Worm (Caenorhabditis elegans) whole organism, dauer: ENCODE results near the gene nspc-16.
A peak's percentile ranks its signal among the peaks of the same experiment; 100 is the strongest.

Experiments
- unc-62 ChIP-seq: sonication (generic microtip); optimal IDR thresholded peaks from 2 replicates; lab custom pipeline; 2017; ENCODE audit warnings: missing biosample characterization, missing genetic modification reagents, missing genetic modification characterization

Gene nspc-16

DNA sequence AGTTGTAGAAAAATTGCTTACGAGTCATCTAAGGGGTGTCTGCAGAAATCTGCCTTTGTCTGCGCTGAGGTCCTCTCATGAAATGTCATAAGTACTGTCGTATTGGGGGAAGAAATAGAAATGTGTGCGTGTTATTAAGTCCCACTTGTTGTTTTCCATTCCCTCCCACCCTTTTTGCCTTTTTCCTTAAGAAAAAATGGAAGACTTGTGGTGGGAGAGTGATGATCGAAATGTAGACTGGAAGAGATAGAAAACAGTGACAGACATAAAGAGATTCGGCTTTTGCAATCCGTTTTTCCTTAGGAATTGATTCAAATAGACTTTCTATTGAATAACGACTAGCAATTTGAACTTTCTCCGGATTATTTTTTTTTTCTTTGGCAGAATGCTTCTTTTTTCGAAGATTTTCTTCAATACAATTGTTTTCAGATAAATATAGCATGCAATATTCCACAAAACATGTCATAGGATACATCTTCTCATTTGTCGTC is 26.4 kb downstream of the nspc-16 start, which contains the start of gene ram-5:
TSS of gene ram-5 (plus strand) at position 441 of the 491 bp plus-strand sequence.
- no peak for TF ChIP-seq unc-62 (GFP tag; lab: Kevin White, UChicago)

DNA sequence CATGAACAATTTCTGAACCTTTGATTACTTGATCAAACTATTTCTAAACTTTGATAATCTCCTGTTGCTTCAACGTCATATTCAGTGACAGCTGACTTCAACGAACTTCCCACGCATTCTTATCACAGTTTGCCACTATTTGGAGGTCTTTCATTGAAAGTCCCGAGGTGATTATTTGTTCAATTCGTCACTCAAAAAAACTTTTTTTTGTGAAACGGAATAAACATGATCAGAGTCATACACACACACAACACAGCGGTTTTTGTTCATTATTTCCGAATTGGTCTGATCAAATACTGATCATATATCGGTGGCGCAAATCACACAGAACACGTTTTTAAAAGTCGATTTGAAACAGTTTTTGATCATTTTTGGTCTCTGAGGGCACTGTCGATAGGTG is 33.0 kb downstream of the nspc-16 start:
- no peak for TF ChIP-seq unc-62 (GFP tag; lab: Kevin White, UChicago)

DNA sequence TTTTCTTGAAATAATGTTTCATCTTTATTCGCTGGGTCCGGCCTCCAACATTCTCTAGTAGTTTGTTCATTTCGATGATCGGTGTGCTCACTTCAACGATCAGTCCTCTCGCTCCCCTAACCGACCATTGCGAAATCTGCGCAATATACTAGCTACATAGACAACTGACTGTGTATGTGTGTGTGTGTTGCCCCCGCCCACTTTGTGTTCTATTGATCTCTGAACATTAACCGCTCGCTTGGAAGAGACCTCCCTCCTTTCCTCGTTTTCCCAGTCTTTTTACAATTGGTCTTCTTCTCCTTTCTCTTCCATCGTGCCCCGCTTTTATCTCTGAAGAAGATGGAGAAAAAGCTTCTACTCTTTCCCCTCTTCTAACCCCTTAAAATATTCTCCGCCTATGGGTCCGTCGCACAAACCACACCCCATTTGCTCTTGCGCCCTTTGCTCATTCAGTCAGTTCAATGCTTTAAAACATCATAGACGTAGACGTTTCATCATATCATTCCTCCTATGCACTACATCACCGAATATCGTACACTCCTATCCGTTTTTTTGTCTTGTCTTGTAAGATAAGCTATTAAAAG is 34.1 kb downstream of the nspc-16 start:
- TF ChIP-seq unc-62 (GFP tag; lab: Kevin White, UChicago): no peak

DNA sequence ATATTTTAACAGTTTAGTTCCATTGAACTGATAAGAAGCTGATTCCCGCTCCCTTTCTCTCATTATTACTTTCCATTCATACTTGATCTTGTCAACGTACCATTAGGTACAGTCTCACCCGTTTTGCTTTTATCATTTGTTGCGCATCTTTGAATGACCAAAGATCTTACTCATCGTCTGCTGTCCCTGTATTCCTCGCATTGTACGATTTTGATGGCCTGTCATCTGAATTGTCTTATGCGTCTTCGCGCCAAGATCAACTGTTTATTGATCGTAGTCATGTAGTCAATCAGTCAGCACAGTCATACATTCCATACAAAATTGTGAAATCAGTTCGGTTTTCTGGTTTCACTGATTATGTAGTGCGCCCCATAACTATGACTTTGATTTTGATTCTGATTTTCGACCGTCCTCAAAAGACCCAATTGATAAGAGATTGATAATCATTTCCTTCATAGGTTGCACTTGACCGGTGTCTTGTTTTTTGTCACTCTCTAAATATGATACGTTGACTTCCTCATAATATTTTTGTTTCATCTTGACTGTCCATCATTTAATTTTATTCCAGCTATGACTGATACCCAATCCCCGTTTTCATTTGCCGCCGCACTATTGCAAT is 34.7 kb downstream of the nspc-16 start, which contains the start of gene nhr-3:
TSS of gene nhr-3 (plus strand) at position 569 of the 619 bp plus-strand sequence.
- no peak for TF ChIP-seq unc-62 (GFP tag; lab: Kevin White, UChicago)

DNA sequence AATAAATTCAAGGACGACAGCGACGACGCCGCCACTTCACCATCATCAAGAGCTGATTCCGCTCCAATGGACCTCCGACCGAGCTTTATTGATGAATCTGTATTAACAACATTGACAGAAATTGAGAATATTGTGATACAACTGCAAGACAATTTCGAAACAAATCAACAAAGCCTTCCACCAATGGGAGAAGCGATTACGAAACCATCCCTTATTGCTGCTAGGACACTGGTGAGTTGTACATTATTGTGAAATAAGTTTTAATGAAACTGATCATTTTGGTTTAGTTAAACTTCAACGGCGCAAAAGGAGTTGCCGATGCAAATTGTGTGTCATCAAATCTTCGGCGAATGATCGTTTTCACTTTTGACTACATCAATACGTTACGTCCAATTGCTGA is 35.7 kb downstream of the nspc-16 start:
- TF ChIP-seq unc-62 (GFP tag; lab: Kevin White, UChicago): no peak

DNA sequence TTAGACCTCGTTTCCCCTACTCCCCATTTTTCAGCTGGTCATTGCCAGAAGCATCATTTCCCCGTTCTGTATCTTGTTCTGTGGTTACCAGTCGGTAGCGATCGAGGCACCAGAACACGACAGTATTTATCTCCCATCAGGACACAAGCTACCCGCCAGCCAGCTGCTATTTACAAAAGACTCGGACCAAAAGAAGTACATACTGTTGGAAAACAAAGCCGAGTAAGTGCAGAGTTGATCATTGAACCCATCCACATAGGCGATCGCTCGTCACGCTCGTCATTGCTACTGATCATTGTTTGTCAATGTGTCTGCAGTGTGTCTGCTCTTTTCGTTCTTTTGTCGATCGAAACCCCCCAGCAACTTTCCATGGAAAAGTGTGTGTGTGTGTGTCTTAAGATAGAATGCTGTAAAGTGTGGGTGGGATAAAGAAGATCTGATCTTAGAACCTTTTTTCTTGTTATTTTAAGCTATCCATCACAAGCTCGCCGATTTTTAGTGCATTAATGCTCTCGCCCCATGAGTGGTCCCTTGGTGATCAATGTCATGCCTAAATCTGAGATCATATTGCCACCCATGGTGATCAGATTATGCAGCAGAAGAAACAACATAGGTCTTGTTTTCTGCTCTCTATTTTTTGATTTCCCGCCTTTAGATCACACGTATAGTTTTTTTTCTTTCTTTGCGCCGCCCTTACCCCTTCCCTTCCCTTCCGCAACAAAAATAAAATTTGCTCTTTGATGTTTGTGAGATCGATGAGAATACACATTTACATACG is 36.3 kb downstream of the nspc-16 start:
- TF ChIP-seq unc-62 (GFP tag; lab: Kevin White, UChicago): no peak

DNA sequence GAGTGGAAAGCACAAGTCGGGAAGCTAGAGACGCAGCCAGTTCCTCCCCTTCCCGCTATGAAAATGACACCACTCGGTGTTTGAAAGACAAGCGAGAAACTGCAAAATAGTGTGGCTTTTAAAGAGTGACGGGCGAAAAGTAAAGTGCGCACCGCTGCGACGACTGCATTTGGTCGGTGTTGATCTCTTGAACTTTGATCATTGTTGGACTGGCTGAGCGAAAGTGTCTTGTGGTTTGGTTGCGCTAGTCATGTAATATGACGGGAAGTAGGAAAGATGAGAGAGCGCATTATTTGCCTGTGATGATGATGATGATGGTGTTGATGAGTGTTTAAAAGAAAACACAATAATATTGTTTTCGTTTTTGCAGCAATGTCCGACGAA is 36.9 kb downstream of the nspc-16 start:
- TF ChIP-seq unc-62 (GFP tag; lab: Kevin White, UChicago): peak; percentile 47

DNA sequence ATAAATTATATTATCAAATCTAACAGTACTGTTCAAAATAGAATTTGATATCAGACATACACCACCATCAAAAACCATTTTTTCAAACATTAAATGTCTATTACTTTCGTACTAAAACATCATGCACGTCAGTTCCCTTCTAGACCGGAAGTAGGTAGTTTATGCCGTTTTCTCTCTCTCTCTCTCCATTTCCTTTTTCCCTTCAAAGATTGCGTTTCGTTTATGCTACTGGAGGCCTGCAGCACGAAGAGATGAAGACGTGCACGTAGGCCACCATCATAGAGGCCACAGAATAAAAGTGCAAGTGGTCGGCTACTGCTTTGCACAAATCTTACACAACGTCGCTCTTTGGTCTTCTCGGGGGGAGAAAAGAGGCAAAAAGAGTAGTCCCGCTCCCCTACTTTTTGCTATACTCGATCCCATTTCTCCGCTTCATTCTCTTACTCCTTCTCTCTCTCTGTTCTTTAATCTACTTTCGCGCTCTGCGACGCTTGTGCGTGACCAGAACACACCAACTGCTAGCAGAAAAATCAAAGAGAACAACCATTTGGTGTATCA is 38.1 kb downstream of the nspc-16 start:
- no peak for TF ChIP-seq unc-62 (GFP tag; lab: Kevin White, UChicago)

DNA sequence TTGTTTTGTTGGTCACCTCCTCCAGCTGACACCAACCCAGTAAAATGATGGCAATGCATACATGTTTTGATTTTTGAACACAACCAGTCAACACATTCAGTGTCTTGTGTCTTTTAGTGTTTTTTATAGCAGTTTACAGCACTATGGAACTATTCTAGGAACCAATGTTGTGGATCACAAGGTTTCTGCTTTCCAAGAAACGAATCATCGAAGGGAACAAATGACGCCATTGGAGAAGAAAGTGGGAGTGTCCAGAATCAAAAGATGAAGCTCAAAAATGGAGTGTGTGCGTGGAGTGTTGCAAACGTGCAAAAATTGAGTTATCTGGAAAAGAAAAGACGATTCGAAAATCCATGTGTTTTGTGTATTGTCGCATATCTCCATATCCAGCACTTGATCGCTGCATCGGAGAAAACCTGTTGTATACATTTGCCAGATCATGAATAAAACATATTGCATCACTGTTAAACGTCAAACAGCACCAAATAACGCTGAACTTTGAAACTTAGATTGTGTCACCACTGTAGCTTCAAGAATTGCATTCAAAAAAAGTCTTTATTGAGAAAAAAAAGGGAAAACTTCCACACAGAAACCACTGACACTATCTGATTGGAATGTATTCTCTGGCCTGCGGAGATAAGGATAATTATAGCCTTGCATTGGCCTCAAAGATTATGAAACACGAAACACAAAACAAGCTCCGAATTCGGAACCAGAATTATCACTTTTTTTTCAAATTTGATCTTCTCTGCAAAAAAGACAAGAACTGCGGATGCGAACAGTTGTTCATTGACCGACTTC is 39.1 kb downstream of the nspc-16 start:
- TF ChIP-seq unc-62 (GFP tag; lab: Kevin White, UChicago): no peak

DNA sequence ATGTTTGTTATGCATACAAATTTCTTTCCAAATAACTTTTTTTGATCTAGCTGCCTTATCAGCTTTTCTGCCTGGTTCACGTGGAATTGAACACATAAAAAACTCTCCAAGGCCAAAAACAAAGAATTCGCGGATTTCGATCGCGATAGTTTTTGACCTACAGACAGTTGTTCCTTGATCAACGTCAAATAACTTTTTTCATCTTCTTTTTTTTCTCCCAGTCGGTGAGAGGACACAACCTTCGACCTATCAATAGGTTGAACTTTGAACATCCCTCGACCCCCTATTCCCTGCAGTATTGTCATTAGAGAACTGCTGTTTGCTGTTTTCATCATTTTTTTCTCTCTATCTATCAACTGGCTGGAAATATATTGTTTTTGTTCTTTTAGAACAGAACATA is 40.4 kb downstream of the nspc-16 start:
- TF ChIP-seq unc-62 (GFP tag; lab: Kevin White, UChicago): no peak

DNA sequence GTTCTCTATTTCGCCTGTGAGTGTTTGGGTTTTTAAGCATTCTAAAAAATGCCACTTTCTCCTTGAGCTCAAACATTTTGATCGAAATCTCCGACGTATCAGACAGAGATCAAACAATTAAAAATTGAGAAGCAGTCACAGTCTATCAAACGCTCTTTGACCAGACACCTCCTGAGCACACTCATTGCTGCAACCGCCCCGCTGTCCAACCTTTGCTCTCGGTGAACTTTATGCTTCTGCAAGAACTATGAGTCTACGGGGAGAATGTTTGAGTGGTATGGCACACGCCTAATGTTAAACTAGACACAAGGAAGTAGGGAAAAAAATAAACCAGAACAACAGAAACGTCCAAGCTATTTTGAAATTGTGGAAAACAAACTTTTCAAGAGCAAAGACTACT is 41.9 kb downstream of the nspc-16 start:
- no peak for TF ChIP-seq unc-62 (GFP tag; lab: Kevin White, UChicago)

DNA sequence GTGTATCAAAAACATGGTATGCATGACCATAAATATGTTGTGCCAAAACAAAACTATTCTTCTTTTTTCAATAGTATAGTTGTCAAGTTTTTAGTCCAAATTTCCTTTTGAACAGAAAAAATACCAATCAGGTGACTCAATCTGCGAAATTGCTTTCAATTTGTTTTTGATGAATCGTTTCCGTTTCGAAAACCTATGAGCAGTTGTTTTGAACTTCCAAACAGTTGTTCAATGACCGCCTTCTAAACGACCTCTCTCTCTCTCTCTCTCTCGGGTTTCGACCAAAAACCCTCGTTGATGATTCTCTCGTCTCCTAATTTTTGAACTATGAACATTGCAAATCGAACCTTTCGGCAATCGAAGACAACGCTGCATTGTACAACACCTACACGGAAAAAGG is 42.7 kb downstream of the nspc-16 start:
- no peak for TF ChIP-seq unc-62 (GFP tag; lab: Kevin White, UChicago)

DNA sequence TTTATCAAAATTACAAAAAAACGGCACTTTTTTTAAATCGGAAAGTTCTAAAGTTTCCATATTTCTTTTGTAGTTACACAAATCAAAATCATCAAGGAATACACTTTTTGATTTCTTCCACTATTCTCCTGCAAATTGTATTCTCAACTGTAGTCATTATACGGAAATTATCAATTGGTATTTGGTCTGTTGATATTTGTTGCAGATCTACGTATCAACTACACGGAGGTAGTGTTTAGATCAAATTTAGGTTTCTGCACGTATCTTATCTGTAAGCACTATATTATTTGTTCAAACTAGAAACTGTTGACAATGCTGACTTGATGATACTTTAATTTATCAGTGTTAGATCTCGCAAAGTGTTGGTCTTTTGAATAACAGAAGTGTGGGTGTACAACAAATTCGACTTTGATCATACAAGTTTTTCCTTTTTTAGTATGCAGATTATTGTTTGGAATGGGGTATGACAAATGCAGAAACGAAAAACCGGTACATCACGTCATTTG is 44.9 kb downstream of the nspc-16 start:
- no peak for TF ChIP-seq unc-62 (GFP tag; lab: Kevin White, UChicago)

DNA sequence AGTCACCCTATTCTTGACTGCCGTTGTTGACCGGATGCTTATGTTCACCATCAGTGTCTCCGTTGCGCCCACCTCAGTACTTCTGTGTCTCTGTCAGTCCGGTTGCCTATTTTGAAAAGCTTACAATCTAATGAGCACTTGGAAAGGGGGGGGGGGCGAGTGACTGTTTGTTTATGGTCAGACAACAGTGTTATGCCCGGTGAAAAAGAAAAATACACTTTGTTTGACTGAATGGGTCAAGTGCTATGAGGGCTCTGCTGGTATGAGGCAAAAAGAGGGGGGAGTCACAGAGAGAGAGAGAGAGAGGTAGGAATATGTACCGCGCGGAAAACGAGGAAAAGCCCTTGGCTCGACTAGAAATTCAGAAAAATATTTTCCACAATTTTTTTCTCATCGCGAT is 47.9 kb downstream of the nspc-16 start:
- TF ChIP-seq unc-62 (GFP tag; lab: Kevin White, UChicago): no peak

DNA sequence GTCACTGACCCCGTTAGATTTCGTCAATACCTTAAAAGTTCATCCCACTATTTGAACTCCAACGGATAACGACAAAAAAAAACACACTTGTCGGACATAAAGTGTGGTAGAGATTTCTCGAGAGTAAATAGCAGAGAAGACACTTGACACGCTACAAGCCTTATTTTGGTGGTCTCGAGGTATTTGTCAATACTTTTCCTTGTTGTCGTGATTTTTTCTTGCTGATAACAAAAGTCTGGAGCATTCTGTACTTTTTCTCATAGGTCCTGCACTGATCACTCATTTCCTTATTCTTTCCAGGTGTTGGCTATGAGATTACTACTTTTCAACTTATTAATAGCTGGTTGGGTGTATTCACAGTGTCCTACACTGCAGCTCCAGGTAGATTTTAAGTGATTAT is 49.0 kb downstream of the nspc-16 start, which contains the start of gene lron-1:
TSS of gene lron-1 (plus strand) at position 301 of the 400 bp plus-strand sequence.
- TF ChIP-seq unc-62 (GFP tag; lab: Kevin White, UChicago): no peak
